Fruit fly (Drosophila melanogaster): Measurements from ENCODE around the gene Cyp4ac3.

Gene Cyp4ac3

DNA sequence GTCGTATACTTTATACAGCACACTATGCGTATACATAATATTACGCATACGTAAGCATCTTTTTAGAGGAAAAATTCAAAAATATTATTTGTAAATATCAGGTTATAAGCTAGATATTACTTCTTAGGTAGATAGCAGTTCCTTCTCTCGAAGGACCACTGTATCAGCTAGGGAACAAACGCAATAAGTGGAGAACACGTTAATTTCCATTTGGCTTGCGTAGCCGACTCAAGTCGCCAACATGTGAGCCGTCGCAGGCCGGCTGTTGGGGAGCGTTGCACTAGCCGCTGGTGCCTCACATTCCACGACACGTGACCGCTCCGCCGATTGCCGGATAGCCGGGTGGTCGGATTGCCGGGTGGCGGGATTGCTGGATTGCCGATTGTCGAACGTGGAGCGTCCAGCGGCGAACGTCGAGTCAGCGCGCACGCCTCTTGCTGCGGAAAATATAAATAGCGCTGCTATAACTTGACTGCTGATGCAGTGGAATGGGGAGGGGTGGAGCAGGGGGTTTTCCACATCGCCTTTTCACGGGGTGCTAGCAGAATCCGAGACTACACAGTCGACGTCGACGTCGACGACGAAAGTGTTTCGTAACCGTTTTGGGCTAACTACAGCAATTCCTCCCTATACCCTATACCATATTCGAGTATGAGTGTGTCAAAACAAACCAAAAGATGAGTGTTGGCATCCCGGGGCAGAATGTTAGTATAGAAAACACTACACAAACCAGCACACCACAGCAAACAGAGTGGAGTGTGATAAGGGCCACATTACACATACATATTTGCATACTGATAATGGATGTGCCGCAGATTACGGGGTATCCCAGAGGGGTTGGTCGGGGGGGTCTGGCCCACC is 35.0 kb downstream of the Cyp4ac3 start:
- TF ChIP-seq foxo (GFP tag; optimal IDR thresholded peaks at IDR 0.05): peak in 1 of 2 experiments; percentile 15
- TF ChIP-seq Myc (optimal IDR thresholded peaks at IDR 0.05): no peak
- no peak for TF ChIP-seq Rel (GFP tag; optimal IDR thresholded peaks at IDR 0.05)
- TF ChIP-seq Rel (tag; optimal IDR thresholded peaks at IDR 0.05): peak; percentile 22

DNA sequence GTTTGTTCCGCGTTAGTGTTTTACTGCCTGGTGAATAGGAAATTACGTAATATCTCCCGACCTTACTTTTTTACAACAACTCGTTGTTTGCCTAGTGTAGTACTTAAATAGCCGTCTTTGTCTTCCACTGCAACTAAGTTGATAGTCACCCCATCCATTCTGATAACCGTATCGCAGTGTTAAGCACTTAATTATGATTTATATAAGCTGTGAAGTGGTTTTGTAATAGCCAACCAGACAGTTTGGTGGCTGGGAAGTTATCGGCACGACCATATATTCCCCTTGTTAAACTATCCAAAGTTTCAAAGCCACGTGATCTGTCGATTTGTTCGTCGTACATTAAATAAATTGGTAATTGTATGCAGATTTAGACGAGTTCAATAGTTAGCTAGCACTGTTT is 36.1 kb downstream of the Cyp4ac3 start:
- no peak for TF ChIP-seq Sp1 (GFP tag; optimal IDR thresholded peaks at IDR 0.05)
- no peak for TF ChIP-seq Dif (GFP tag; optimal IDR thresholded peaks at IDR 0.05; ENCODE audit: partially characterized antibody)
- no peak for TF ChIP-seq woc (GFP tag; optimal IDR thresholded peaks at IDR 0.05)
- no peak for TF ChIP-seq jim (GFP tag; optimal IDR thresholded peaks at IDR 0.05)

DNA sequence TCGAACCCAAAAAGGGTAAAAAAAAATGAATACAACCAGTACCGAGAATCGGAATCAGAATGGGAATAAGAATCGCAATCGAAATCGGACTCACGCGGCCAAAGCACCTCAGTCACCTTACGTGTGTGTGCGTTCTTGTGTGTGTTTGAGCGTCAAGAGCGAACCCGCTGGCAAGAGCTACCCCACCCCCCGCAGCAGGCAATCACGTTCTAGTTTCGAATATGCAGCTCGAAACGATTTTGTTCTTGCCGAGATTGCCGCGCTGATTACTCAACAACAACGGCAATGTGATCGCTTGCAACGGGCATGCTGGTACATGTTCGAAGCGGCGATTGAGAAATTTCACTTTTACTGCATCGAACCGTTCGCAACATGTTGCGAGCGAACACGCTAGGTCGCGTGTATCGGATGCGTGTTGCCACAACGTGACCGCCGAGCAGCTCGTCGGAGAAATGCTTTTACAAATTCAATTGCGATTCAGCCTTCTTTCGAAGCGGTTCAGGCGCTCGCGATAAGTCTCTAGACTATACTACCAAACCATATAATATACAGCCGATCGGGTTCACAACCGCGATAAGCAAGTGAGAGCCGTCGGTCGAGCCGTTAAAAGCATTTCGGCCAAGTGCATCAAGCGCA is 37.1 kb downstream of the Cyp4ac3 start:
- TF ChIP-seq OdsH (GFP tag; optimal IDR thresholded peaks at IDR 0.05) (peak; percentile 35), psq (GFP tag; optimal IDR thresholded peaks at IDR 0.05) (peak; percentile 80), brk (GFP tag; optimal IDR thresholded peaks at IDR 0.05) (peak; percentile 20), ey (GFP tag; optimal IDR thresholded peaks at IDR 0.05) (peak; percentile 13), br (GFP tag; optimal IDR thresholded peaks at IDR 0.05) (peak; percentile 65), tai (GFP tag; optimal IDR thresholded peaks at IDR 0.05) (peak; percentile 64), foxo (GFP tag; optimal IDR thresholded peaks at IDR 0.05) (peak in 1 of 2 experiments; percentile 20), Hr83 (GFP tag; optimal IDR thresholded peaks at IDR 0.05; ENCODE audit: poor library complexity, severe bottlenecking) (peak; percentile 22), N (GFP tag; optimal IDR thresholded peaks at IDR 0.05) (peak; percentile 6), Dif (GFP tag; optimal IDR thresholded peaks at IDR 0.05; ENCODE audit: partially characterized antibody) (no peak), Dfd (GFP tag; optimal IDR thresholded peaks at IDR 0.05) (no peak), Rel (GFP tag; optimal IDR thresholded peaks at IDR 0.05) (peak; percentile 73), Rel (tag; optimal IDR thresholded peaks at IDR 0.05) (peak; percentile 78), CG32264 (GFP tag; optimal IDR thresholded peaks at IDR 0.05) (no peak), dmrt93B (GFP tag; optimal IDR thresholded peaks at IDR 0.05) (no peak), usp (GFP tag; optimal IDR thresholded peaks at IDR 0.05) (no peak), jim (GFP tag; optimal IDR thresholded peaks at IDR 0.05) (peak; percentile 71), fru (GFP tag; optimal IDR thresholded peaks at IDR 0.05) (peak; percentile 45), Hr78 (GFP tag; optimal IDR thresholded peaks at IDR 0.05) (no peak), rgr (GFP tag; optimal IDR thresholded peaks at IDR 0.05) (peak; percentile 35), sv (GFP tag; optimal IDR thresholded peaks at IDR 0.05) (no peak), CG9705 (GFP tag; optimal IDR thresholded peaks at IDR 0.05) (no peak), HLH106 (tag; optimal IDR thresholded peaks at IDR 0.05) (no peak), pan (optimal IDR thresholded peaks at IDR 0.05) (no peak), dsf (GFP tag; optimal IDR thresholded peaks at IDR 0.05; ENCODE audit: borderline replicate concordance) (no peak), Mio (GFP tag; optimal IDR thresholded peaks at IDR 0.05) (peak; percentile 5), lola (GFP tag; optimal IDR thresholded peaks at IDR 0.05) (no peak), woc (GFP tag; optimal IDR thresholded peaks at IDR 0.05) (no peak), dl (GFP tag; optimal IDR thresholded peaks at IDR 0.05; ENCODE audit: insufficient read depth in 1 of 2, partially characterized antibody in 2 of 2) (peak in 1 of 2 experiments; percentile 11), GATAd (GFP tag; optimal IDR thresholded peaks at IDR 0.05) (no peak), Vsx2 (GFP tag; optimal IDR thresholded peaks at IDR 0.05; ENCODE audit: partially characterized antibody) (peak; percentile 3), Myc (optimal IDR thresholded peaks at IDR 0.05) (no peak), Abd-B (GFP tag; optimal IDR thresholded peaks at IDR 0.05) (no peak), Jra (GFP tag; optimal IDR thresholded peaks at IDR 0.05) (peak; percentile 25), CrebA (GFP tag; optimal IDR thresholded peaks at IDR 0.05; ENCODE audit: borderline replicate concordance) (peak; percentile 80), Hnf4 (GFP tag; optimal IDR thresholded peaks at IDR 0.05) (peak; percentile 4), sage (GFP tag; optimal IDR thresholded peaks at IDR 0.05) (peak; percentile 11), h (GFP tag; optimal IDR thresholded peaks at IDR 0.05) (peak; percentile 80), Sp1 (GFP tag; optimal IDR thresholded peaks at IDR 0.05) (peak; percentile 33)

Data from whole organism, wandering third instar larva.